Worm (Caenorhabditis elegans): ENCODE measurements around the gene clec-119.

DNA sequence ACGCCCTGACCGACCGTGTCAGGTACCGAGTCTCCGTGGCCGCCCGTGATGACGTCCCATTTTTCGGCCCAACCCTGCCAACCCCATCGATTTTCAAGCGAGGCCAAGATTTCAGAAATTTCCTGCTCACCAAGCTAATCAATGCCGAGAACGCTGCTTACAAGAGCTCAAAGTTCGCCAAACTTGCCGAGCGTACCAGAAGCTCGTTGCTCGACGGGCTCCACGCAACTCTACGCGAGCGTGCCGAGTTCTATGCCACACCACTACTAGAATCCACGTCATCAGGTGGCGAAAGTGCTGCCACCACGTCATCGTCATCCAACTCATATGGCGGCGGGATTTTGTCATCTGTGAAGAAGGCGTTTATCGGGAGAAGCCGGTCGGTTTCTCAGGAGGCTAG, 26.8 kb upstream of the clec-119 start:
- TF ChIP-seq ama-1 (optimal IDR thresholded peaks at IDR 0.05) = no peak
- no peak for TF ChIP-seq tbx-37 (GFP tag; conservative IDR thresholded peaks at IDR 0.05)
- no peak for TF ChIP-seq B0310.2 (tag; optimal IDR thresholded peaks at IDR 0.05)
- no peak for TF ChIP-seq aly-1 (tag; optimal IDR thresholded peaks at IDR 0.05)
- no peak for TF ChIP-seq hmg-4 (GFP tag; optimal IDR thresholded peaks at IDR 0.05)
- TF ChIP-seq hmbx-1 (tag; optimal IDR thresholded peaks at IDR 0.05) = no peak
